Fruit fly (Drosophila melanogaster) whole organism, embryonic: ENCODE measurements around the gene TbCMF46.

Experiments
- odd ChIP-seq: fragments of 200-800 bp; sonication (Bioruptor generic); optimal IDR thresholded peaks from 2 replicates; lab custom pipeline; 2017; ENCODE audit warnings: missing biosample characterization, mild to moderate bottlenecking, missing genetic modification characterization
- trh ChIP-seq: fragments of 200-800 bp; sonication (Bioruptor generic); optimal IDR thresholded peaks from 2 replicates; lab custom pipeline; 2016; ENCODE audit warnings: missing biosample characterization, missing genetic modification characterization

DNA sequence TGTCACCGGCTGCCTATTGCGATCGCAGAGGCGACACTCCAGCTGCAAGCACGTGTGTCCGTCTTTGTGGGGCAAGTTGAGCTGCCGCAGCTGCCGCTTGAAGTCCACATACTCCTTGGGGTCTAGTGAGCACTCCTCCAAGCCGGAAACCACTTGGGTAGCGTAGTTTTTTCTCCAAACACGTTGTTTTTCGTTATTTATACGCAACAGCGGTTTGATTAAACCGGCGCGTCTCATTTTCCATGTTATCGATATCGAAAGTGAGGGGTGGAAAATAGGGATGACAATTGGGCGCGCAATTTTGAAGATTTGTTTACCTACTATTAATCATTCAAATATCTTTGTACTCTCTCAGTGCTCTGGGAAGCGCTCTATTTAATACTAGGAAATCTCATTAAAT is 31.5 kb downstream of the TbCMF46 start, which contains the start of gene mtDNA-helicase:
- TF ChIP-seq odd (GFP tag; lab: Kevin White, UChicago) (no peak), trh (GFP tag; lab: Kevin White, UChicago) (no peak)
